Fruit fly (Drosophila melanogaster) whole organism, prepupa: ENCODE data around the gene CG17141.

Experiments used
- CG3919 ChIP-seq: fragments of 200-800 bp; sonication (Bioruptor generic); optimal IDR thresholded peaks from 3 replicates; lab custom pipeline; 2016; ENCODE audit warnings: missing biosample characterization, missing genetic modification characterization
- CG8119 ChIP-seq: fragments of 200-800 bp; sonication (Bioruptor generic); IDR thresholded peaks from 3 replicates; pipeline ENCODE4 v1.3.6; 2022; ENCODE audit warnings: missing biosample characterization, missing genetic modification characterization
- Smox ChIP-seq: fragments of 200-800 bp; sonication (Bioruptor generic); optimal IDR thresholded peaks from 3 replicates; lab custom pipeline; 2016; ENCODE audit warnings: missing biosample characterization, missing genetic modification characterization
- achi ChIP-seq: fragments of 200-800 bp; sonication (Bioruptor generic); optimal IDR thresholded peaks from 3 replicates; lab custom pipeline; 2016; ENCODE audit warnings: missing biosample characterization, missing genetic modification characterization

DNA sequence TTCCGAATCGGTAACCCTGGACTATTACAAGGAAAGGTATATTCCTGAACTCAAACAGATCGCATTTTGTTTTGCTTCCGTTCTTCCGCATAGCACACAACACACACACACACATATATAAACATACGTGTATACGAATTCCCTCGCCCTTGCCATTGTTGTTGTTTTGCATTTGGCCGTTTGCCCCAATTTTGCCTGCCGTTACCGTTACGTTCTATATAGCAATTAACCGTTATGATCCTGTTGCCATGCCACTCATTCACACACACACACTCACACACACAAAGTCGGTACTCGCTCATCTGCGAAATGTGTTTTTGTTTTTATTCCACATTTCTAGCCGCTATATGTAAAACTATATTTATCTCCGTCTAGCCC, 20.0 kb downstream of the CG17141 start:
- no peak for TF ChIP-seq Smox (GFP tag; lab: Kevin White, UChicago)
- no peak for TF ChIP-seq CG8119 (GFP tag; lab: Robert Waterston, UW)
- TF ChIP-seq CG3919 (GFP tag; lab: Kevin White, UChicago), result no peak
- no peak for TF ChIP-seq achi
